ENCODE assay signal across 2 worm cellular contexts in the genomic region with DNA sequence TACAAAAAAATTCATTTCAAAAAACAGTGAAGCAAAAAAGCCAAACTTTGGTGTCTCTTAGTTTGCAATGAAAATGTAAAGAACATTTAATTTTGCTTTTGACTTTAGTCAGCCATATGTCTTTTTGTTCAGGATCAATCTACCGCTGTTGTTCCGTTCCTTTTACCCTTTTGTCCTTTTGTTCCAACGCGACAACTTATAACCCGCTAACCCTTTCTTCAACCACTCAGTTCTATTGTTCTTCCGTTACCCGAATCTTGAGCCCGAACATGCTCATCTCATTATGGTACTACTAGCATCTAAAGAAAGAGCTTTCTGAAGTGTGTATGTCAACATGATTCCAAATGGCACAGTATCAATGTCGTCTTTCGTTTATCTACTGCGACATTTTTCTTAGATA.
A peak's percentile ranks its signal among the peaks of the same experiment; 100 is the strongest.
TF ChIP-seq lines count a peak whose summit lies in the region.

No protein-coding gene starts in this region.

TF ChIP-seq in whole organism, late embryonic, 69 proteins besides CTCF, POLR2A, EP300 and RAD21:
- TF ChIP-seq unc-42 (tag; optimal IDR thresholded peaks at IDR 0.05; lab: Kevin White, UChicago) (no peak), sox-2 (GFP tag; IDR thresholded peaks at IDR 0.05; lab: Robert Waterston, UW) (peak; percentile 66)

TF ChIP-seq in whole organism, mixed stage, embryonic, 35 proteins besides CTCF, POLR2A, EP300 and RAD21:
- TF ChIP-seq zip-8 (tag; optimal IDR thresholded peaks at IDR 0.05; lab: Kevin White, UChicago) = no peak
- TF ChIP-seq ham-2 (GFP tag; optimal IDR thresholded peaks at IDR 0.05; lab: Kevin White, UChicago) = peak; percentile 62
- TF ChIP-seq ces-1 (GFP tag; optimal IDR thresholded peaks at IDR 0.05; lab: Kevin White, UChicago) = peak; percentile 6
- TF ChIP-seq snpc-4 (tag; optimal IDR thresholded peaks at IDR 0.05; lab: Kevin White, UChicago) = no peak
TF ChIP-seq in whole organism, mixed stage, embryonic: peak in this region for 2.
